Worm (Caenorhabditis elegans) whole organism, L4/young adult: ENCODE measurements around the gene F38A1.15.
A peak's percentile ranks its signal among the peaks of the same experiment; 100 is the strongest.

Source experiments
- W03F9.2 ChIP-seq: fragments of 150-350 bp; optimal IDR thresholded peaks from 2 replicates; lab custom pipeline; 2014; ENCODE audit warnings: missing biosample characterization, missing genetic modification characterization
- dao-5 ChIP-seq: sonication (generic microtip); optimal IDR thresholded peaks from 2 replicates; lab custom pipeline; 2016; ENCODE audit warnings: missing genotype, missing genetic modification characterization, moderate library complexity, missing compliant biosample characterization
- him-1 ChIP-seq: sonication (generic microtip); optimal IDR thresholded peaks from 2 replicates; lab custom pipeline; 2016; ENCODE audit warnings: missing genotype, missing genetic modification reagents, missing genetic modification characterization, missing compliant biosample characterization

The F38A1.15 gene

ce11 chrIV:1243295-1243694 lies at the start of gene F38A1.15:
Gene F38A1.15 (minus strand): TSS chrIV:1243395.
- TF ChIP-seq dao-5 (tag; lab: Kevin White, UChicago) (no peak), W03F9.2 (tag; lab: Kevin White, UChicago) (no peak), him-1 (tag; lab: Kevin White, UChicago) (no peak)

- TF ChIP-seq him-1 (tag; lab: Kevin White, UChicago) = no peak
- TF ChIP-seq dao-5 (tag; lab: Kevin White, UChicago) = no peak
- no peak for TF ChIP-seq W03F9.2 (tag; lab: Kevin White, UChicago)
These were observed 46.1 kb upstream of the F38A1.15 start, which contains the start of gene plst-1 for ce11 chrIV:1289327-1289726. Gene plst-1 (plus strand): TSS chrIV:1289627.

- TF ChIP-seq dao-5 (tag; lab: Kevin White, UChicago) = no peak
- no peak for TF ChIP-seq W03F9.2 (tag; lab: Kevin White, UChicago)
- no peak for TF ChIP-seq him-1 (tag; lab: Kevin White, UChicago)
These were observed 43.4 kb upstream of the F38A1.15 start for ce11 chrIV:1286549-1286948.

ce11 chrIV:1284877-1285276 lies 41.7 kb upstream of the F38A1.15 start:
- TF ChIP-seq W03F9.2 (tag; lab: Kevin White, UChicago) (no peak), dao-5 (tag; lab: Kevin White, UChicago) (no peak), him-1 (tag; lab: Kevin White, UChicago) (no peak)

- no peak for TF ChIP-seq dao-5 (tag; lab: Kevin White, UChicago)
- no peak for TF ChIP-seq W03F9.2 (tag; lab: Kevin White, UChicago)
- no peak for TF ChIP-seq him-1 (tag; lab: Kevin White, UChicago)
These were observed 35.8 kb upstream of the F38A1.15 start for ce11 chrIV:1278945-1279344.

- no peak for TF ChIP-seq him-1 (tag; lab: Kevin White, UChicago)
- TF ChIP-seq dao-5 (tag; lab: Kevin White, UChicago) = no peak
- no peak for TF ChIP-seq W03F9.2 (tag; lab: Kevin White, UChicago)
These were observed 33.9 kb upstream of the F38A1.15 start for ce11 chrIV:1277067-1277466.

ce11 chrIV:1275910-1276309 lies 32.7 kb upstream of the F38A1.15 start:
- TF ChIP-seq dao-5 (tag; lab: Kevin White, UChicago) = no peak
- no peak for TF ChIP-seq W03F9.2 (tag; lab: Kevin White, UChicago)
- no peak for TF ChIP-seq him-1 (tag; lab: Kevin White, UChicago)

- TF ChIP-seq dao-5 (tag; lab: Kevin White, UChicago) = no peak
- peak; percentile 32 for TF ChIP-seq W03F9.2 (tag; lab: Kevin White, UChicago)
These were observed 31.4 kb upstream of the F38A1.15 start, which contains the start of gene C09E9.1 for ce11 chrIV:1274583-1274982. Gene C09E9.1 (plus strand): TSS chrIV:1274868.

ce11 chrIV:1266724-1267123 lies 23.5 kb upstream of the F38A1.15 start, which contains the start of gene clec-170:
Gene clec-170 (plus strand): TSS chrIV:1266866.
- no peak for TF ChIP-seq dao-5 (tag; lab: Kevin White, UChicago)
- no peak for TF ChIP-seq W03F9.2 (tag; lab: Kevin White, UChicago)
- no peak for TF ChIP-seq him-1 (tag; lab: Kevin White, UChicago)

ce11 chrIV:1266138-1266537 lies 22.9 kb upstream of the F38A1.15 start:
- TF ChIP-seq him-1 (tag; lab: Kevin White, UChicago) = no peak
- TF ChIP-seq W03F9.2 (tag; lab: Kevin White, UChicago) = no peak
- TF ChIP-seq dao-5 (tag; lab: Kevin White, UChicago) = no peak

- TF ChIP-seq him-1 (tag; lab: Kevin White, UChicago) = no peak
- no peak for TF ChIP-seq W03F9.2 (tag; lab: Kevin White, UChicago)
- TF ChIP-seq dao-5 (tag; lab: Kevin White, UChicago) = no peak
These were observed 21.7 kb upstream of the F38A1.15 start, which contains the start of gene F38A1.13 for ce11 chrIV:1264928-1265327. Gene F38A1.13 (plus strand): TSS chrIV:1265228.

ce11 chrIV:1261930-1262329 lies 18.7 kb upstream of the F38A1.15 start:
- TF ChIP-seq dao-5 (tag; lab: Kevin White, UChicago) = no peak
- TF ChIP-seq W03F9.2 (tag; lab: Kevin White, UChicago) = no peak
- TF ChIP-seq him-1 (tag; lab: Kevin White, UChicago) = no peak

ce11 chrIV:1261024-1261423 lies 17.8 kb upstream of the F38A1.15 start, which contains the start of gene clec-169:
Gene clec-169 (plus strand): TSS chrIV:1261324.
- TF ChIP-seq W03F9.2 (tag; lab: Kevin White, UChicago) (no peak), dao-5 (tag; lab: Kevin White, UChicago) (no peak), him-1 (tag; lab: Kevin White, UChicago) (no peak)

ce11 chrIV:1260474-1260873 lies 17.3 kb upstream of the F38A1.15 start:
- TF ChIP-seq him-1 (tag; lab: Kevin White, UChicago) (no peak), W03F9.2 (tag; lab: Kevin White, UChicago) (no peak), dao-5 (tag; lab: Kevin White, UChicago) (no peak)
